Fruit fly (Drosophila melanogaster): ENCODE results near the gene CG14556.

The CG14556 gene

dm6 chr3R:26130586-26130985, 4.1 kb downstream of the CG14556 start (continued):
- TF ChIP-seq CG17568 (GFP tag; optimal IDR thresholded peaks at IDR 0.05), result peak; percentile 69
- TF ChIP-seq stwl (tag; optimal IDR thresholded peaks at IDR 0.05), result no peak
- peak; percentile 67 for TF ChIP-seq wek (GFP tag; optimal IDR thresholded peaks at IDR 0.05)
- no peak for TF ChIP-seq twi (tag; optimal IDR thresholded peaks at IDR 0.05)
- TF ChIP-seq CG14014 (GFP tag; IDR thresholded peaks at IDR 0.05), result peak; percentile 72; the same call in 1 of the 2 replicates
- TF ChIP-seq NC2β (GFP tag; optimal IDR thresholded peaks at IDR 0.05), result peak; percentile 14
- no peak; the same call in 1 of the 2 replicates for TF ChIP-seq vvl (GFP tag; IDR thresholded peaks at IDR 0.05)
- TF ChIP-seq tgo (GFP tag; IDR thresholded peaks at IDR 0.05), result peak; percentile 35; the same call in 1 of the 3 replicates
- TF ChIP-seq Dbx (GFP tag; IDR thresholded peaks at IDR 0.05), result 0 out of 3 replicates have a peak, but pooled peaks have one; percentile 24
- peak; percentile 62 for TF ChIP-seq CG11247 (GFP tag; IDR thresholded peaks at IDR 0.05)
- peak; percentile 22 for TF ChIP-seq CG1647 (GFP tag; optimal IDR thresholded peaks at IDR 0.05)
- peak; percentile 19 for TF ChIP-seq mam (GFP tag; optimal IDR thresholded peaks at IDR 0.05)
- no peak for TF ChIP-seq Dll (GFP tag; IDR thresholded peaks at IDR 0.05; ENCODE audit: partially characterized antibody)
- 0 out of 2 replicates have a peak, but pooled peaks have one; percentile 29 for TF ChIP-seq CG4730 (GFP tag; IDR thresholded peaks at IDR 0.05)
- no peak for TF ChIP-seq CG4282 (GFP tag; optimal IDR thresholded peaks at IDR 0.05)
- peak; percentile 42 for TF ChIP-seq CG2202 (tag; optimal IDR thresholded peaks at IDR 0.05)
- TF ChIP-seq Kr (GFP tag; optimal IDR thresholded peaks at IDR 0.05), result no peak
- TF ChIP-seq CG2712 (tag; optimal IDR thresholded peaks at IDR 0.05), result peak; percentile 19
- TF ChIP-seq CG10654 (GFP tag; optimal IDR thresholded peaks at IDR 0.05), result peak; percentile 20
- peak; percentile 34 for TF ChIP-seq sqz (GFP tag; optimal IDR thresholded peaks at IDR 0.05)
- no peak for TF ChIP-seq CG14667 (GFP tag; IDR thresholded peaks at IDR 0.05)
- no peak for TF ChIP-seq Dip3 (GFP tag; optimal IDR thresholded peaks at IDR 0.05)
- TF ChIP-seq Oli (tag; optimal IDR thresholded peaks at IDR 0.05), result no peak
- no peak for TF ChIP-seq ssp (GFP tag; IDR thresholded peaks at IDR 0.05)
- TF ChIP-seq CG12299 (tag; optimal IDR thresholded peaks at IDR 0.05), result peak; percentile 34
- TF ChIP-seq kni (GFP tag; optimal IDR thresholded peaks at IDR 0.05), result peak; percentile 45
- no peak for TF ChIP-seq sc (optimal IDR thresholded peaks at IDR 0.05)
- TF ChIP-seq sc (GFP tag; optimal IDR thresholded peaks at IDR 0.05), result peak; percentile 40
- peak; percentile 58 for TF ChIP-seq CG13296 (GFP tag; optimal IDR thresholded peaks at IDR 0.05)
- no peak for TF ChIP-seq ash1 (GFP tag; optimal IDR thresholded peaks at IDR 0.05)
- peak; percentile 11 for TF ChIP-seq CG3065 (GFP tag; optimal IDR thresholded peaks at IDR 0.05)
- TF ChIP-seq fd64A (GFP tag; optimal IDR thresholded peaks at IDR 0.05), result peak; percentile 44
- no peak for TF ChIP-seq CG4360 (GFP tag; IDR thresholded peaks at IDR 0.05)
- TF ChIP-seq Pdp1 (GFP tag; optimal IDR thresholded peaks at IDR 0.05), result peak; percentile 1 to 36
- peak; percentile 63 for TF ChIP-seq CG15269 (tag; optimal IDR thresholded peaks at IDR 0.05)
- no peak for TF ChIP-seq CG2129 (GFP tag; IDR thresholded peaks at IDR 0.05; ENCODE audit: partially characterized antibody)
- peak; percentile 40 for TF ChIP-seq CG12219 (GFP tag; optimal IDR thresholded peaks at IDR 0.05)
- TF ChIP-seq BtbVII (GFP tag; optimal IDR thresholded peaks at IDR 0.05), result peak; percentile 25
- TF ChIP-seq dimm (GFP tag; IDR thresholded peaks at IDR 0.05), result 0 out of 2 replicates have a peak, but pooled peaks have one; percentile 21
- TF ChIP-seq CoRest (tag; optimal IDR thresholded peaks at IDR 0.05), result peak; percentile 26
- no peak for TF ChIP-seq Sry-β (GFP tag; optimal IDR thresholded peaks at IDR 0.05)
- peak; percentile 13 for TF ChIP-seq CG8281 (tag; optimal IDR thresholded peaks at IDR 0.05)
- peak; percentile 60; the same call in 2 of the 3 replicates for TF ChIP-seq ken (GFP tag; IDR thresholded peaks at IDR 0.05)
- peak; percentile 26 for TF ChIP-seq Bteb2 (GFP tag; optimal IDR thresholded peaks at IDR 0.05)
- TF ChIP-seq ap (GFP tag; IDR thresholded peaks at IDR 0.05), result 0 out of 2 replicates have a peak, but pooled peaks have one; percentile 4
- peak; percentile 59; the same call in 1 of the 2 replicates for TF ChIP-seq CG16779 (GFP tag; IDR thresholded peaks at IDR 0.05)
- TF ChIP-seq CG10959 (GFP tag; IDR thresholded peaks at IDR 0.05), result no peak
- peak; percentile 74 for TF ChIP-seq ATbp (GFP tag; optimal IDR thresholded peaks at IDR 0.05)
- peak; percentile 9 for TF ChIP-seq maf-S (GFP tag; optimal IDR thresholded peaks at IDR 0.05)
- TF ChIP-seq Med (GFP tag), result peak; percentile 85
- TF ChIP-seq unpg (GFP tag; optimal IDR thresholded peaks at IDR 0.05), result peak; percentile 33

Measured in whole organism, embryonic.